Fruit fly (Drosophila melanogaster) whole organism, embryonic: ENCODE measurements around the gene beag.

Source experiments
- Adf1 ChIP-seq: fragments of 200-800 bp; sonication (Bioruptor generic); IDR thresholded peaks from 2 replicates; pipeline ENCODE4 v1.3.6; 2022; ENCODE audit warnings: missing biosample characterization, missing genetic modification characterization
- Awh ChIP-seq: fragments of 200-800 bp; sonication (Bioruptor generic); IDR thresholded peaks from 2 replicates; pipeline ENCODE4, ENCODE4 v1.3.6; 2022; ENCODE audit warnings: missing biosample characterization, missing genetic modification characterization
- CG12299 ChIP-seq: fragments of 200-800 bp; sonication (Bioruptor generic); optimal IDR thresholded peaks from 2 replicates; lab custom pipeline; 2018; ENCODE audit warnings: missing biosample characterization, mild to moderate bottlenecking, missing genetic modification characterization
- CG15269 ChIP-seq: fragments of 200-800 bp; sonication (Bioruptor generic); optimal IDR thresholded peaks from 2 replicates; lab custom pipeline; 2018; ENCODE audit warnings: missing biosample characterization, mild to moderate bottlenecking, missing genetic modification characterization, moderate library complexity
- CG1529 ChIP-seq: fragments of 200-800 bp; sonication (Bioruptor generic); optimal IDR thresholded peaks from 3 replicates; lab custom pipeline; 2018; ENCODE audit warnings: missing biosample characterization, missing genetic modification characterization
- CG16863 ChIP-seq: fragments of 200-800 bp; sonication (Bioruptor generic); optimal IDR thresholded peaks from 3 replicates; lab custom pipeline; 2016; ENCODE audit warnings: missing biosample characterization, missing genetic modification characterization
- CG17359 ChIP-seq: fragments of 200-800 bp; sonication (Bioruptor generic); optimal IDR thresholded peaks from 3 replicates; lab custom pipeline; 2018; ENCODE audit warnings: missing biosample characterization, mild to moderate bottlenecking, missing genetic modification characterization, moderate library complexity
- CG2199 ChIP-seq: fragments of 200-800 bp; sonication (Bioruptor generic); IDR thresholded peaks from 3 replicates; pipeline ENCODE4 v1.3.6; 2022; ENCODE audit warnings: missing biosample characterization, missing genetic modification characterization
- CG2712 ChIP-seq: fragments of 200-800 bp; optimal IDR thresholded peaks from 3 replicates; lab custom pipeline; 2019; ENCODE audit warnings: missing biosample characterization, mild to moderate bottlenecking, missing genetic modification characterization, moderate library complexity
- CG30403 ChIP-seq: fragments of 200-800 bp; sonication (Bioruptor generic); optimal IDR thresholded peaks from 3 replicates; lab custom pipeline; 2016; ENCODE audit warnings: missing biosample characterization, missing genetic modification characterization
- CG31388 ChIP-seq: fragments of 200-800 bp; sonication (Bioruptor generic); optimal IDR thresholded peaks from 2 replicates; lab custom pipeline; 2016; ENCODE audit warnings: missing biosample characterization, missing genetic modification characterization
- CG32532 ChIP-seq: fragments of 200-800 bp; sonication (Bioruptor generic); IDR thresholded peaks from 2 replicates; pipeline ENCODE4 v1.3.6; 2022; ENCODE audit warnings: missing biosample characterization, missing genetic modification characterization
- CG33557 ChIP-seq: fragments of 200-800 bp; sonication (Bioruptor generic); optimal IDR thresholded peaks from 2 replicates; lab custom pipeline; 2019; ENCODE audit warnings: missing biosample characterization, mild to moderate bottlenecking, missing genetic modification characterization, moderate library complexity
- CG4282 ChIP-seq: fragments of 200-800 bp; sonication (Bioruptor generic); optimal IDR thresholded peaks from 2 replicates; lab custom pipeline; 2016; ENCODE audit warnings: missing biosample characterization, missing genetic modification characterization
- CG4328 ChIP-seq: fragments of 200-800 bp; sonication (Bioruptor generic); optimal IDR thresholded peaks from 3 replicates; lab custom pipeline; 2017; ENCODE audit warnings: missing biosample characterization, missing genetic modification reagents, missing genetic modification characterization
- CG6765 ChIP-seq: fragments of 200-800 bp; sonication (Bioruptor generic); optimal IDR thresholded peaks from 3 replicates; lab custom pipeline; 2017; ENCODE audit warnings: missing biosample characterization, mild to moderate bottlenecking, missing genetic modification characterization
- CG7556 ChIP-seq: fragments of 200-800 bp; sonication (Bioruptor generic); optimal IDR thresholded peaks from 2 replicates; lab custom pipeline; 2017; ENCODE audit warnings: missing biosample characterization, mild to moderate bottlenecking, missing genetic modification characterization
- CTCF ChIP-seq: fragments of 200-800 bp; sonication (Bioruptor generic); optimal IDR thresholded peaks from 2 replicates; lab custom pipeline; 2017; ENCODE audit warnings: missing biosample characterization, mild to moderate bottlenecking, missing genetic modification characterization, moderate library complexity
- Dip3 ChIP-seq: fragments of 200-800 bp; sonication (Bioruptor generic); optimal IDR thresholded peaks from 3 replicates; lab custom pipeline; 2016; ENCODE audit warnings: missing biosample characterization, missing genetic modification characterization
- Doc2 ChIP-seq: fragments of 200-800 bp; sonication (Bioruptor generic); IDR thresholded peaks from 2 replicates; pipeline ENCODE4 v1.3.6; 2022; ENCODE audit warnings: missing biosample characterization, missing genetic modification characterization
- Fer1 ChIP-seq: fragments of 200-800 bp; sonication (Bioruptor generic); optimal IDR thresholded peaks from 2 replicates; lab custom pipeline; 2017; ENCODE audit warnings: missing biosample characterization, mild to moderate bottlenecking, missing genetic modification characterization
- GATAe ChIP-seq: fragments of 200-800 bp; sonication (Bioruptor generic); conservative IDR thresholded peaks from 2 replicates; pipeline ENCODE4 v1.3.6; 2022; ENCODE audit warnings: missing biosample characterization, missing genetic modification characterization
- HLH4C ChIP-seq: fragments of 200-800 bp; sonication (Bioruptor generic); IDR thresholded peaks from 3 replicates; pipeline ENCODE4 v1.3.6; 2022; ENCODE audit warnings: missing biosample characterization, missing genetic modification characterization; ENCODE audit not compliant: partially characterized antibody
- HmgZ ChIP-seq: fragments of 200-800 bp; sonication (Bioruptor generic); optimal IDR thresholded peaks from 2 replicates; lab custom pipeline; 2018; ENCODE audit warnings: missing biosample characterization, mild to moderate bottlenecking, missing genetic modification characterization
- Hsf ChIP-seq: fragments of 200-800 bp; sonication (Bioruptor generic); optimal IDR thresholded peaks from 3 replicates; lab custom pipeline; 2016; ENCODE audit warnings: missing biosample characterization, missing genetic modification characterization
- Mad ChIP-seq: fragments of 200-800 bp; sonication (Bioruptor generic); optimal IDR thresholded peaks from 2 replicates; lab custom pipeline; 2016; ENCODE audit warnings: missing biosample characterization, missing genetic modification characterization
- Poxn ChIP-seq: fragments of 200-800 bp; sonication (Bioruptor generic); IDR thresholded peaks from 2 replicates; pipeline ENCODE4 v1.3.6; 2022; ENCODE audit warnings: missing biosample characterization, missing genetic modification characterization
- Sry-β ChIP-seq: fragments of 200-800 bp; sonication (Bioruptor generic); optimal IDR thresholded peaks from 2 replicates; lab custom pipeline; 2018; ENCODE audit warnings: missing biosample characterization, mild to moderate bottlenecking, missing genetic modification characterization, moderate library complexity
- Trl ChIP-seq, 3 experiments: fragments of >200 bp in 2 of 3; fragments of 200-800 bp in 1 of 3; sonication (Bioruptor generic) in 1 of 3; optimal IDR thresholded peaks; 2 replicates in 1 of 3; 3 replicates in 2 of 3; lab custom pipeline; 2016 to 2017; ENCODE audit warnings: missing biosample characterization in 1 of 3, missing genetic modification characterization in 1 of 3
- ap ChIP-seq: fragments of 200-800 bp; sonication (Bioruptor generic); IDR thresholded peaks from 2 replicates; pipeline ENCODE4 v1.3.6; 2022; ENCODE audit warnings: missing biosample characterization, missing genetic modification characterization
- cg ChIP-seq: fragments of 200-800 bp; sonication (Bioruptor generic); optimal IDR thresholded peaks from 3 replicates; lab custom pipeline; 2019; ENCODE audit warnings: missing biosample characterization, mild to moderate bottlenecking, missing genetic modification characterization, moderate library complexity
- chif ChIP-seq, 2 experiments: fragments of 200-800 bp; sonication (Bioruptor generic); optimal IDR thresholded peaks; 3 replicates each; lab custom pipeline; 2016; ENCODE audit warnings: missing biosample characterization in 2 of 2, missing genetic modification characterization in 2 of 2
- dm ChIP-seq: fragments of 200-800 bp; sonication (Bioruptor generic); optimal IDR thresholded peaks from 3 replicates; lab custom pipeline; 2016; ENCODE audit warnings: missing biosample characterization, missing genetic modification characterization
- ewg ChIP-seq: fragments of 200-800 bp; sonication (Bioruptor generic); optimal IDR thresholded peaks from 3 replicates; lab custom pipeline; 2017; ENCODE audit warnings: mild to moderate bottlenecking, missing biosample characterization, missing genetic modification reagents, missing genetic modification characterization
- fd64A ChIP-seq: fragments of 200-800 bp; sonication (Bioruptor generic); optimal IDR thresholded peaks from 3 replicates; lab custom pipeline; 2018; ENCODE audit warnings: missing biosample characterization, mild to moderate bottlenecking, missing genetic modification characterization
- fru ChIP-seq: fragments of >200 bp; optimal IDR thresholded peaks from 2 replicates; lab custom pipeline; 2017
- gcm ChIP-seq: fragments of 200-800 bp; sonication (Bioruptor generic); optimal IDR thresholded peaks from 2 replicates; lab custom pipeline; 2019; ENCODE audit warnings: missing biosample characterization, mild to moderate bottlenecking, missing genetic modification characterization, moderate library complexity
- kay ChIP-seq: fragments of 200-800 bp; sonication (Bioruptor generic); optimal IDR thresholded peaks from 2 replicates; lab custom pipeline; 2016; ENCODE audit warnings: missing biosample characterization, missing genetic modification characterization
- mirr ChIP-seq: fragments of 200-800 bp; sonication (Bioruptor generic); optimal IDR thresholded peaks from 3 replicates; lab custom pipeline; 2018; ENCODE audit warnings: missing biosample characterization, mild to moderate bottlenecking, missing genetic modification characterization
- nerfin-2 ChIP-seq: fragments of 200-800 bp; sonication (Bioruptor generic); IDR thresholded peaks from 2 replicates; pipeline ENCODE4 v1.3.6; 2022; ENCODE audit warnings: missing biosample characterization, missing genetic modification characterization; ENCODE audit not compliant: partially characterized antibody
- oc ChIP-seq: fragments of 200-800 bp; sonication (Bioruptor generic); optimal IDR thresholded peaks from 2 replicates; lab custom pipeline; 2018; ENCODE audit warnings: missing biosample characterization, mild to moderate bottlenecking, missing genetic modification characterization, moderate library complexity
- pfk ChIP-seq: fragments of 200-800 bp; sonication (Bioruptor generic); optimal IDR thresholded peaks from 2 replicates; lab custom pipeline; 2018; ENCODE audit warnings: missing biosample characterization, mild to moderate bottlenecking, missing genetic modification characterization, moderate library complexity
- salm ChIP-seq: fragments of 200-800 bp; sonication (Bioruptor generic); optimal IDR thresholded peaks from 2 replicates; lab custom pipeline; 2018; ENCODE audit warnings: missing biosample characterization, mild to moderate bottlenecking, missing genetic modification characterization
- scrt ChIP-seq: fragments of 200-800 bp; sonication (Bioruptor generic); optimal IDR thresholded peaks from 2 replicates; lab custom pipeline; 2018; ENCODE audit warnings: missing biosample characterization, mild to moderate bottlenecking, missing genetic modification characterization, moderate library complexity
- stc ChIP-seq: fragments of 200-800 bp; sonication (Bioruptor generic); IDR thresholded peaks from 2 replicates; pipeline ENCODE4 v1.3.6; 2022; ENCODE audit warnings: missing biosample characterization, missing genetic modification characterization
- sug ChIP-seq: fragments of 200-800 bp; optimal IDR thresholded peaks from 2 replicates; lab custom pipeline; 2019; ENCODE audit warnings: missing biosample characterization, mild to moderate bottlenecking, missing genetic modification characterization, moderate library complexity
- tgo ChIP-seq: fragments of 200-800 bp; sonication (Bioruptor generic); IDR thresholded peaks from 3 replicates; pipeline ENCODE4 v1.3.6; 2022; ENCODE audit warnings: missing biosample characterization, missing genetic modification characterization
- tin ChIP-seq: fragments of 200-800 bp; sonication (Bioruptor generic); optimal IDR thresholded peaks from 3 replicates; lab custom pipeline; 2016; ENCODE audit warnings: missing biosample characterization, missing genetic modification characterization
- tna ChIP-seq: fragments of 200-800 bp; sonication (Bioruptor generic); IDR thresholded peaks from 2 replicates; pipeline ENCODE4 v1.3.6; 2022; ENCODE audit warnings: missing biosample characterization, missing genetic modification characterization; ENCODE audit not compliant: partially characterized antibody
- unpg ChIP-seq: fragments of 200-800 bp; sonication (Bioruptor generic); optimal IDR thresholded peaks from 3 replicates; lab custom pipeline; 2018; ENCODE audit warnings: missing biosample characterization, mild to moderate bottlenecking, missing genetic modification characterization, moderate library complexity
- wek ChIP-seq: fragments of 200-800 bp; sonication (Bioruptor generic); optimal IDR thresholded peaks from 3 replicates; lab custom pipeline; 2018; ENCODE audit warnings: missing biosample characterization, mild to moderate bottlenecking, missing genetic modification characterization, moderate library complexity

beag gene

dm6 chr3R:9051937-9052680 is 12.8 kb downstream of the beag start, which contains the start of gene Kdm2:
Gene Kdm2, plus strand, starts transcription at chr3R:9052495.
- TF ChIP-seq GATAe (no peak), fd64A (GFP tag; lab: Kevin White, UChicago) (no peak), tna (GFP tag; lab: Robert Waterston, UW) (no peak), fru (lab: Kevin White, UChicago) (no peak), ap (GFP tag; lab: Robert Waterston, UW) (no peak), nerfin-2 (no peak), Adf1 (no peak), cg (GFP tag; lab: Kevin White, UChicago) (no peak), chif (GFP tag; optimal IDR thresholded peaks at IDR 0.05; lab: Kevin White, UChicago) (peak in 1 of 2 experiments; percentile 5), CG4328 (GFP tag; lab: Kevin White, UChicago) (no peak), oc (tag; lab: Kevin White, UChicago) (no peak), Fer1 (no peak), Mad (GFP tag; lab: Kevin White, UChicago) (no peak), CG12299 (tag; lab: Kevin White, UChicago) (peak; percentile 0), CG33557 (GFP tag; lab: Kevin White, UChicago) (no peak), scrt (GFP tag; lab: Kevin White, UChicago) (peak; percentile 56), CG2712 (tag; lab: Kevin White, UChicago) (peak; percentile 40), Trl (optimal IDR thresholded peaks at IDR 0.05; lab: Kevin White, UChicago) (no peak), Trl (GFP tag; optimal IDR thresholded peaks at IDR 0.05; lab: Kevin White, UChicago) (no peak), CG4282 (GFP tag; lab: Kevin White, UChicago) (no peak), ewg (GFP tag; lab: Kevin White, UChicago) (no peak), HmgZ (tag; lab: Kevin White, UChicago) (peak; percentile 36), salm (tag; lab: Kevin White, UChicago) (no peak), CG30403 (GFP tag; lab: Kevin White, UChicago) (no peak), CTCF (GFP tag; lab: Kevin White, UChicago) (peak; percentile 56), Hsf (GFP tag; lab: Kevin White, UChicago) (no peak), CG17359 (peak; percentile 30), CG1529 (GFP tag; lab: Kevin White, UChicago) (no peak), CG2199 (no peak), mirr (GFP tag; lab: Kevin White, UChicago) (no peak), unpg (peak; percentile 18), HLH4C (GFP tag; lab: Robert Waterston, UW) (no peak), pfk (GFP tag; lab: Kevin White, UChicago) (peak; percentile 49), sug (tag; lab: Kevin White, UChicago) (no peak), kay (GFP tag; lab: Kevin White, UChicago) (no peak), wek (GFP tag; lab: Kevin White, UChicago) (no peak), tin (GFP tag; lab: Kevin White, UChicago) (no peak), tgo (GFP tag; lab: Robert Waterston, UW) (no peak), Dip3 (no peak), gcm (GFP tag; lab: Kevin White, UChicago) (no peak), CG7556 (GFP tag; lab: Kevin White, UChicago) (no peak), CG15269 (peak; percentile 35), Poxn (GFP tag; lab: Robert Waterston, UW) (no peak), Doc2 (GFP tag; lab: Robert Waterston, UW) (no peak), CG31388 (GFP tag; lab: Kevin White, UChicago) (no peak), stc (GFP tag; lab: Robert Waterston, UW) (no peak), Sry-β (GFP tag; lab: Kevin White, UChicago) (no peak), Awh (GFP tag; lab: Robert Waterston, UW) (no peak), CG16863 (no peak), dm (GFP tag; lab: Kevin White, UChicago) (no peak), CG6765 (GFP tag; lab: Kevin White, UChicago) (peak; percentile 57), CG32532 (GFP tag; lab: Robert Waterston, UW) (no peak)
